Fruit fly (Drosophila melanogaster) whole organism, embryonic: ENCODE measurements around the gene Jon99Ciii.

ENCODE experiments used
- Awh ChIP-seq: fragments of 200-800 bp; sonication (Bioruptor generic); IDR thresholded peaks from 2 replicates; pipeline ENCODE4, ENCODE4 v1.3.6; 2022; ENCODE audit warnings: missing biosample characterization, missing genetic modification characterization
- CG11696 ChIP-seq: fragments of 200-800 bp; sonication (Bioruptor generic); IDR thresholded peaks from 2 replicates; pipeline ENCODE4 v1.3.6; 2022; ENCODE audit warnings: missing biosample characterization, missing genetic modification characterization
- CG12659 ChIP-seq: fragments of 200-800 bp; sonication (Bioruptor generic); optimal IDR thresholded peaks from 3 replicates; lab custom pipeline; 2017; ENCODE audit warnings: mild to moderate bottlenecking, missing biosample characterization, missing genetic modification reagents, missing genetic modification characterization
- CG12769 ChIP-seq: fragments of 200-800 bp; sonication (Bioruptor generic); optimal IDR thresholded peaks from 2 replicates; lab custom pipeline; 2019; ENCODE audit warnings: missing biosample characterization, mild to moderate bottlenecking, missing genetic modification characterization, moderate library complexity
- CG14014 ChIP-seq: fragments of 200-800 bp; sonication (Bioruptor generic); IDR thresholded peaks from 2 replicates; pipeline ENCODE4 v1.3.6; 2022; ENCODE audit warnings: missing biosample characterization, missing genetic modification characterization
- CG15514 ChIP-seq: fragments of 200-800 bp; sonication (Bioruptor generic); optimal IDR thresholded peaks from 3 replicates; lab custom pipeline; 2017; ENCODE audit warnings: missing biosample characterization, missing genetic modification characterization, mild to moderate bottlenecking, moderate library complexity, missing genetic modification reagents
- CG15696 ChIP-seq: fragments of 200-800 bp; sonication (Bioruptor generic); optimal IDR thresholded peaks from 2 replicates; lab custom pipeline; 2019; ENCODE audit warnings: missing biosample characterization, mild to moderate bottlenecking, missing genetic modification characterization, moderate library complexity
- CG17568 ChIP-seq: fragments of 200-800 bp; sonication (Bioruptor generic); optimal IDR thresholded peaks from 2 replicates; lab custom pipeline; 2018; ENCODE audit warnings: missing biosample characterization, mild to moderate bottlenecking, missing genetic modification characterization, moderate library complexity
- CG17912 ChIP-seq: fragments of 200-800 bp; sonication (Bioruptor generic); optimal IDR thresholded peaks from 2 replicates; lab custom pipeline; 2018; ENCODE audit warnings: missing biosample characterization, mild to moderate bottlenecking, missing genetic modification characterization
- CG2202 ChIP-seq: fragments of 200-800 bp; sonication (Bioruptor generic); optimal IDR thresholded peaks from 2 replicates; lab custom pipeline; 2018; ENCODE audit warnings: missing biosample characterization, mild to moderate bottlenecking, missing genetic modification characterization
- CG2678 ChIP-seq: fragments of 200-800 bp; sonication (Bioruptor generic); optimal IDR thresholded peaks from 3 replicates; lab custom pipeline; 2019; ENCODE audit warnings: missing biosample characterization, mild to moderate bottlenecking, missing genetic modification characterization, moderate library complexity
- CG32532 ChIP-seq: fragments of 200-800 bp; sonication (Bioruptor generic); IDR thresholded peaks from 2 replicates; pipeline ENCODE4 v1.3.6; 2022; ENCODE audit warnings: missing biosample characterization, missing genetic modification characterization
- CG3995 ChIP-seq: fragments of 200-800 bp; sonication (Bioruptor generic); optimal IDR thresholded peaks from 3 replicates; lab custom pipeline; 2016; ENCODE audit warnings: missing biosample characterization, missing genetic modification characterization
- CG4617 ChIP-seq: fragments of 200-800 bp; sonication (Bioruptor generic); optimal IDR thresholded peaks from 3 replicates; lab custom pipeline; 2016; ENCODE audit warnings: missing biosample characterization, missing genetic modification characterization, borderline replicate concordance
- CG7271 ChIP-seq: fragments of 200-800 bp; sonication (Bioruptor generic); optimal IDR thresholded peaks from 2 replicates; lab custom pipeline; 2018; ENCODE audit warnings: missing biosample characterization, mild to moderate bottlenecking, missing genetic modification characterization, moderate library complexity
- CG7987 ChIP-seq: fragments of 200-800 bp; sonication (Bioruptor generic); optimal IDR thresholded peaks from 2 replicates; lab custom pipeline; 2018; ENCODE audit warnings: missing biosample characterization, mild to moderate bottlenecking, missing genetic modification characterization, moderate library complexity
- CG8290 ChIP-seq, 3 experiments: fragments of 200-800 bp; sonication (Bioruptor generic); optimal IDR thresholded peaks; 2 replicates each; lab custom pipeline; 2016 to 2019; ENCODE audit warnings: missing biosample characterization in 3 of 3, missing genetic modification characterization in 3 of 3, mild to moderate bottlenecking in 2 of 3, moderate library complexity in 1 of 3
- CG9437 ChIP-seq: fragments of 200-800 bp; sonication (Bioruptor generic); optimal IDR thresholded peaks from 2 replicates; lab custom pipeline; 2018; ENCODE audit warnings: missing biosample characterization, mild to moderate bottlenecking, missing genetic modification characterization
- CrebB ChIP-seq: fragments of 200-800 bp; sonication (Bioruptor generic); optimal IDR thresholded peaks from 3 replicates; lab custom pipeline; 2018; ENCODE audit warnings: missing biosample characterization, mild to moderate bottlenecking, missing genetic modification characterization
- Dek ChIP-seq: fragments of 200-800 bp; sonication (Bioruptor generic); optimal IDR thresholded peaks from 3 replicates; lab custom pipeline; 2019; ENCODE audit warnings: missing biosample characterization, mild to moderate bottlenecking, missing genetic modification characterization, moderate library complexity
- Dfd ChIP-seq, 2 experiments: fragments of >200 bp; optimal IDR thresholded peaks; 2 replicates each; lab custom pipeline; 2017; ENCODE audit warnings: missing biosample characterization in 2 of 2, missing genetic modification characterization in 2 of 2
- Fer1 ChIP-seq: fragments of 200-800 bp; sonication (Bioruptor generic); optimal IDR thresholded peaks from 2 replicates; lab custom pipeline; 2017; ENCODE audit warnings: missing biosample characterization, mild to moderate bottlenecking, missing genetic modification characterization
- Fer3 ChIP-seq: fragments of 200-800 bp; sonication (Bioruptor generic); optimal IDR thresholded peaks from 2 replicates; lab custom pipeline; 2018; ENCODE audit warnings: missing biosample characterization, mild to moderate bottlenecking, missing genetic modification characterization, moderate library complexity
- HLH54F ChIP-seq: fragments of 200-800 bp; sonication (Bioruptor generic); optimal IDR thresholded peaks from 3 replicates; lab custom pipeline; 2016; ENCODE audit warnings: missing biosample characterization, missing genetic modification characterization
- Hr78 ChIP-seq, 2 experiments: fragments of 200-800 bp in 1 of 2; fragments of >200 bp in 1 of 2; sonication (Bioruptor generic) in 1 of 2; optimal IDR thresholded peaks; 2 replicates each; lab custom pipeline; 2017 to 2019; ENCODE audit warnings: missing biosample characterization in 2 of 2, missing genetic modification characterization in 2 of 2, mild to moderate bottlenecking in 1 of 2, moderate library complexity in 1 of 2
- Med ChIP-seq: fragments of 200-800 bp; sonication (Bioruptor generic); peaks from one replicate; lab custom pipeline; 2016; ENCODE audit warnings: missing biosample characterization, missing genetic modification characterization, mild to moderate bottlenecking, inconsistent platforms, moderate library complexity
- Mes4 ChIP-seq: fragments of 200-800 bp; sonication (Bioruptor generic); optimal IDR thresholded peaks from 2 replicates; lab custom pipeline; 2016; ENCODE audit warnings: missing biosample characterization, missing genetic modification characterization
- Oaz ChIP-seq: fragments of 200-800 bp; sonication (Bioruptor generic); IDR thresholded peaks from 2 replicates; pipeline ENCODE4 v1.3.6; 2022; ENCODE audit warnings: missing biosample characterization, missing genetic modification characterization
- Sox102F ChIP-seq: fragments of 200-800 bp; sonication (Bioruptor generic); optimal IDR thresholded peaks from 2 replicates; lab custom pipeline; 2018; ENCODE audit warnings: missing biosample characterization, mild to moderate bottlenecking, missing genetic modification characterization, moderate library complexity
- Stat92E ChIP-seq, 3 experiments: fragments of >200 bp in 2 of 3; fragments of 200-800 bp in 1 of 3; sonication (Bioruptor generic) in 1 of 3; optimal IDR thresholded peaks; 2 replicates each; lab custom pipeline; 2017 to 2019; ENCODE audit warnings: missing biosample characterization in 3 of 3, missing genetic modification characterization in 3 of 3, mild to moderate bottlenecking in 1 of 3, moderate library complexity in 1 of 3
- Trl ChIP-seq, 3 experiments: fragments of >200 bp in 2 of 3; fragments of 200-800 bp in 1 of 3; sonication (Bioruptor generic) in 1 of 3; optimal IDR thresholded peaks; 2 replicates in 1 of 3; 3 replicates in 2 of 3; lab custom pipeline; 2016 to 2017; ENCODE audit warnings: missing biosample characterization in 1 of 3, missing genetic modification characterization in 1 of 3
- Vsx1 ChIP-seq: fragments of 200-800 bp; sonication (Bioruptor generic); optimal IDR thresholded peaks from 2 replicates; lab custom pipeline; 2017; ENCODE audit warnings: missing biosample characterization, mild to moderate bottlenecking, missing genetic modification characterization, missing genetic modification reagents
- Xrp1 ChIP-seq: fragments of 200-800 bp; sonication (Bioruptor generic); IDR thresholded peaks from 2 replicates; pipeline ENCODE4 v1.3.6; 2022; ENCODE audit warnings: missing biosample characterization, missing genetic modification characterization
- cad ChIP-seq: fragments of >200 bp; optimal IDR thresholded peaks from 2 replicates; lab custom pipeline; 2017; ENCODE audit warnings: missing biosample characterization, missing genetic modification characterization
- chn ChIP-seq: fragments of 200-800 bp; sonication (Bioruptor generic); optimal IDR thresholded peaks from 2 replicates; lab custom pipeline; 2016; ENCODE audit warnings: missing biosample characterization, missing genetic modification characterization
- disco-r ChIP-seq: fragments of 200-800 bp; sonication (Bioruptor generic); optimal IDR thresholded peaks from 2 replicates; lab custom pipeline; 2016; ENCODE audit warnings: missing biosample characterization, missing genetic modification characterization
- fd3F ChIP-seq: fragments of 200-800 bp; sonication (Bioruptor generic); optimal IDR thresholded peaks from 2 replicates; lab custom pipeline; 2018; ENCODE audit warnings: missing biosample characterization, mild to moderate bottlenecking, missing genetic modification characterization, moderate library complexity
- gro ChIP-seq: fragments of 200-800 bp; sonication (Bioruptor generic); optimal IDR thresholded peaks from 2 replicates; lab custom pipeline; 2016; ENCODE audit warnings: missing biosample characterization, missing genetic modification characterization
- her ChIP-seq: fragments of 200-800 bp; sonication (Bioruptor generic); optimal IDR thresholded peaks from 2 replicates; lab custom pipeline; 2016; ENCODE audit warnings: missing biosample characterization, missing genetic modification characterization
- hkb ChIP-seq, 2 experiments: fragments of 200-800 bp in 1 of 2; fragments of >200 bp in 1 of 2; sonication (Bioruptor generic) in 1 of 2; IDR thresholded peaks in 1 of 2; optimal IDR thresholded peaks in 1 of 2; 2 replicates each; pipeline versions ENCODE4 v1.3.6 to Lab custom; 2017 to 2022; ENCODE audit warnings: missing biosample characterization in 1 of 2, missing genetic modification characterization in 1 of 2
- nerfin-1 ChIP-seq: fragments of 200-800 bp; sonication (Bioruptor generic); optimal IDR thresholded peaks from 3 replicates; lab custom pipeline; 2019; ENCODE audit warnings: missing biosample characterization, mild to moderate bottlenecking, missing genetic modification characterization, moderate library complexity
- otp ChIP-seq: fragments of 200-800 bp; sonication (Bioruptor generic); IDR thresholded peaks from 3 replicates; pipeline ENCODE4, ENCODE4 v1.3.6; 2022; ENCODE audit warnings: missing biosample characterization, missing genetic modification characterization
- schlank ChIP-seq: fragments of 200-800 bp; sonication (Bioruptor generic); optimal IDR thresholded peaks from 2 replicates; lab custom pipeline; 2018; ENCODE audit warnings: missing biosample characterization, mild to moderate bottlenecking, missing genetic modification characterization
- sens ChIP-seq: fragments of 200-800 bp; sonication (Bioruptor generic); peaks from one replicate; lab custom pipeline; 2016; ENCODE audit warnings: missing biosample characterization, missing genetic modification characterization
- so ChIP-seq: fragments of 200-800 bp; sonication (Bioruptor generic); IDR thresholded peaks from 3 replicates; pipeline ENCODE4 v1.3.6; 2022; ENCODE audit warnings: missing biosample characterization, missing genetic modification characterization
- ssp ChIP-seq: fragments of 200-800 bp; sonication (Bioruptor generic); IDR thresholded peaks from 2 replicates; pipeline ENCODE4 v1.3.6; 2022; ENCODE audit warnings: missing biosample characterization, missing genetic modification characterization
- toy ChIP-seq: fragments of 200-800 bp; sonication (Bioruptor generic); IDR thresholded peaks from 2 replicates; pipeline ENCODE4 v1.3.6; 2022; ENCODE audit warnings: missing biosample characterization, missing genetic modification characterization
- unpg ChIP-seq: fragments of 200-800 bp; sonication (Bioruptor generic); optimal IDR thresholded peaks from 3 replicates; lab custom pipeline; 2018; ENCODE audit warnings: missing biosample characterization, mild to moderate bottlenecking, missing genetic modification characterization, moderate library complexity

The Jon99Ciii gene

DNA sequence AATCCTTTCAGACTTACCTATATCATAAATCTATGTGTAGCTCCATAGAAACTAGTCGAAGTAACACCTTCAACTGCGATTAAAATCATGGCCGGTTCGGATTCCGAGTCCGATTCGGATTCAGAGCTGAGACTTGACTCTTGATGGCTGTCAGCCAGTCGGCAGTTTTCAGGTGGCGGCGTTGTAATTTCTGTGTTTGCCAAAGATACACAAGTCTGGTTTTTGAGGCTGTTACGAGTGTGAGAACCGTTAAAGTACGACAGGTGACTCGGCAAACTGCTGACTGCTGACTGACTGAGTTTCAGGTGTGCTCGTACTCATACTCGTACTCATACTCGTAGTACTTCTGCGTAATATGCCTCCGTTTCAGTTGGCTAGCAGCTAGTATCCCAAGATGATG, 30.8 kb upstream of the Jon99Ciii start:
- TF ChIP-seq Mes4 (GFP tag; lab: Kevin White, UChicago) (no peak), hkb (optimal IDR thresholded peaks at IDR 0.05; lab: Kevin White, UChicago) (no peak), hkb (GFP tag; IDR thresholded peaks at IDR 0.05; lab: Robert Waterston, UW) (0 out of 2 replicates have a peak, but pooled peaks have one; percentile 14), chn (GFP tag; lab: Kevin White, UChicago) (no peak), CG15696 (tag; lab: Kevin White, UChicago) (no peak), CG32532 (GFP tag; lab: Robert Waterston, UW) (peak; percentile 32; the same call in 1 of the 2 replicates), Stat92E (GFP tag; optimal IDR thresholded peaks at IDR 0.05; lab: Kevin White, UChicago) (no peak), cad (no peak), schlank (peak; percentile 51), unpg (GFP tag; lab: Kevin White, UChicago) (peak; percentile 29), ssp (GFP tag; lab: Robert Waterston, UW) (no peak), CrebB (tag; lab: Kevin White, UChicago) (peak; percentile 32), Xrp1 (GFP tag; lab: Robert Waterston, UW) (0 out of 2 replicates have a peak, but pooled peaks have one; percentile 14), CG12769 (tag; lab: Kevin White, UChicago) (peak; percentile 58), her (GFP tag; lab: Kevin White, UChicago) (peak; percentile 32), Fer3 (tag; lab: Kevin White, UChicago) (peak; percentile 48), CG15514 (GFP tag; lab: Kevin White, UChicago) (peak; percentile 42), Sox102F (GFP tag; lab: Kevin White, UChicago) (no peak), Oaz (0 out of 2 replicates have a peak, but pooled peaks have one; percentile 7), toy (GFP tag; lab: Robert Waterston, UW) (0 out of 2 replicates have a peak, but pooled peaks have one; percentile 44), Dek (tag; lab: Kevin White, UChicago) (no peak), HLH54F (GFP tag; lab: Kevin White, UChicago) (no peak), Fer1 (GFP tag; lab: Kevin White, UChicago) (peak; percentile 53), so (GFP tag; lab: Robert Waterston, UW) (0 out of 3 replicates have a peak, but pooled peaks have one; percentile 12), Med (peak; percentile 92), CG2678 (peak; percentile 52), otp (GFP tag; lab: Robert Waterston, UW) (0 out of 3 replicates have a peak, but pooled peaks have one; percentile 27), Trl (optimal IDR thresholded peaks at IDR 0.05; lab: Kevin White, UChicago) (no peak), Trl (GFP tag; optimal IDR thresholded peaks at IDR 0.05; lab: Kevin White, UChicago) (peak; percentile 27), Vsx1 (GFP tag; lab: Kevin White, UChicago) (peak; percentile 20), CG2202 (tag; lab: Kevin White, UChicago) (peak; percentile 1), nerfin-1 (tag; lab: Kevin White, UChicago) (no peak), Hr78 (GFP tag; optimal IDR thresholded peaks at IDR 0.05; lab: Kevin White, UChicago) (no peak), CG8290 (GFP tag; optimal IDR thresholded peaks at IDR 0.05; lab: Kevin White, UChicago) (peak; percentile 6), CG8290 (tag; optimal IDR thresholded peaks at IDR 0.05; lab: Kevin White, UChicago) (peak in 1 of 2 experiments; percentile 77), CG7987 (peak; percentile 41), CG17568 (GFP tag; lab: Kevin White, UChicago) (peak; percentile 17), CG3995 (no peak), Awh (GFP tag; lab: Robert Waterston, UW) (no peak; the same call in 1 of the 2 replicates), sens (GFP tag; lab: Kevin White, UChicago) (peak; percentile 61), Dfd (GFP tag; optimal IDR thresholded peaks at IDR 0.05; lab: Kevin White, UChicago) (no peak), CG9437 (GFP tag; lab: Kevin White, UChicago) (no peak), CG17912 (GFP tag; lab: Kevin White, UChicago) (no peak), gro (GFP tag; lab: Kevin White, UChicago) (no peak), CG11696 (GFP tag; lab: Robert Waterston, UW) (no peak), CG14014 (GFP tag; lab: Robert Waterston, UW) (peak; percentile 48; the same call in 1 of the 2 replicates), CG7271 (tag; lab: Kevin White, UChicago) (no peak), fd3F (GFP tag; lab: Kevin White, UChicago) (peak; percentile 15), CG12659 (GFP tag; lab: Kevin White, UChicago) (peak; percentile 26), CG4617 (GFP tag; lab: Kevin White, UChicago) (no peak), disco-r (no peak)
